Fruit fly (Drosophila melanogaster): Measurements from ENCODE around the gene Cad87A.
A peak's percentile ranks its signal among the peaks of the same experiment; 100 is the strongest.

The Cad87A gene

dm6 chr3R:11920605-11921004, 28.3 kb downstream of the Cad87A start (continued):
- no peak for TF ChIP-seq CG11456 (GFP tag; IDR thresholded peaks at IDR 0.05)
- TF ChIP-seq gcm (GFP tag; optimal IDR thresholded peaks at IDR 0.05): no peak
- no peak for TF ChIP-seq CG12236 (GFP tag; optimal IDR thresholded peaks at IDR 0.05)
- TF ChIP-seq kni (GFP tag; optimal IDR thresholded peaks at IDR 0.05): no peak
- TF ChIP-seq peb (GFP tag; IDR thresholded peaks at IDR 0.05): 0 out of 2 replicates have a peak, but pooled peaks have one; percentile 19
- TF ChIP-seq tap (tag; optimal IDR thresholded peaks at IDR 0.05): peak; percentile 24
- TF ChIP-seq Hey (tag; optimal IDR thresholded peaks at IDR 0.05): no peak
- TF ChIP-seq C15 (GFP tag; IDR thresholded peaks at IDR 0.05): no peak
- TF ChIP-seq CG2889 (GFP tag; IDR thresholded peaks at IDR 0.05): no peak
- no peak for TF ChIP-seq H2.0 (GFP tag; IDR thresholded peaks at IDR 0.05)
- TF ChIP-seq prd (optimal IDR thresholded peaks at IDR 0.05): no peak
- TF ChIP-seq prd (GFP tag; IDR thresholded peaks at IDR 0.05): peak; percentile 47; the same call in 1 of the 3 replicates
- TF ChIP-seq HLH54F (GFP tag; optimal IDR thresholded peaks at IDR 0.05): no peak
- TF ChIP-seq Nf-YB (GFP tag; optimal IDR thresholded peaks at IDR 0.05): no peak
- no peak for TF ChIP-seq Lim3 (GFP tag; IDR thresholded peaks at IDR 0.05)
- no peak for TF ChIP-seq Hr78 (GFP tag; optimal IDR thresholded peaks at IDR 0.05)
- no peak for TF ChIP-seq CG17912 (GFP tag; optimal IDR thresholded peaks at IDR 0.05)
- TF ChIP-seq Fer3 (tag; optimal IDR thresholded peaks at IDR 0.05): peak; percentile 20
- TF ChIP-seq MESR4 (GFP tag; optimal IDR thresholded peaks at IDR 0.05): no peak
- TF ChIP-seq rib (GFP tag; IDR thresholded peaks at IDR 0.05): no peak
- TF ChIP-seq Max (GFP tag; optimal IDR thresholded peaks at IDR 0.05): no peak
- TF ChIP-seq HHEX (GFP tag; optimal IDR thresholded peaks at IDR 0.05): no peak
- peak in 1 of 2 experiments; percentile 30 for TF ChIP-seq Hr51 (GFP tag; optimal IDR thresholded peaks at IDR 0.05)
- no peak for TF ChIP-seq Bteb2 (GFP tag; optimal IDR thresholded peaks at IDR 0.05)
- TF ChIP-seq CG17361 (GFP tag; IDR thresholded peaks at IDR 0.05): no peak
- peak in 1 of 2 experiments; percentile 68 for TF ChIP-seq bsh (GFP tag; optimal IDR thresholded peaks at IDR 0.05)
- no peak for TF ChIP-seq CG30020 (tag; optimal IDR thresholded peaks at IDR 0.05)
- TF ChIP-seq CG10462 (GFP tag; optimal IDR thresholded peaks at IDR 0.05): no peak
- TF ChIP-seq zen2 (GFP tag; IDR thresholded peaks at IDR 0.05; ENCODE audit: partially characterized antibody): no peak
- TF ChIP-seq CG34376 (GFP tag; optimal IDR thresholded peaks at IDR 0.05): no peak
- TF ChIP-seq tgo (GFP tag; IDR thresholded peaks at IDR 0.05): peak; percentile 46; the same call in 2 of the 3 replicates
- TF ChIP-seq CkIIα-i1 (GFP tag; IDR thresholded peaks at IDR 0.05): no peak
- peak; percentile 23; the same call in 1 of the 2 replicates for TF ChIP-seq CG17328 (GFP tag; IDR thresholded peaks at IDR 0.05)
- TF ChIP-seq Gsc (GFP tag; IDR thresholded peaks at IDR 0.05): no peak
- TF ChIP-seq CG18619 (GFP tag; optimal IDR thresholded peaks at IDR 0.05): no peak
- no peak for TF ChIP-seq cg (GFP tag; optimal IDR thresholded peaks at IDR 0.05)
- peak; percentile 0 for TF ChIP-seq lilli (GFP tag; optimal IDR thresholded peaks at IDR 0.05)
- TF ChIP-seq amos (GFP tag; IDR thresholded peaks at IDR 0.05; ENCODE audit: partially characterized antibody): no peak
- TF ChIP-seq mld (GFP tag; IDR thresholded peaks at IDR 0.05; ENCODE audit: partially characterized antibody): no peak
- no peak for TF ChIP-seq CG10321 (GFP tag; IDR thresholded peaks at IDR 0.05)
- TF ChIP-seq CG8765 (GFP tag; IDR thresholded peaks at IDR 0.05): no peak
- no peak for TF ChIP-seq bab2 (GFP tag; optimal IDR thresholded peaks at IDR 0.05)
- peak in 1 of 2 experiments; percentile 7 for TF ChIP-seq chif (GFP tag; optimal IDR thresholded peaks at IDR 0.05)
- no peak for TF ChIP-seq grau (tag; optimal IDR thresholded peaks at IDR 0.05)
- peak; percentile 43; the same call in 1 of the 2 replicates for TF ChIP-seq slbo (GFP tag; IDR thresholded peaks at IDR 0.05)
- no peak for TF ChIP-seq Deaf1 (tag; optimal IDR thresholded peaks at IDR 0.05)
- no peak for TF ChIP-seq ERR (GFP tag; optimal IDR thresholded peaks at IDR 0.05)
- no peak for TF ChIP-seq Dip3 (GFP tag; optimal IDR thresholded peaks at IDR 0.05)
- 0 out of 3 replicates have a peak, but pooled peaks have one; percentile 13 for TF ChIP-seq Aef1 (GFP tag; IDR thresholded peaks at IDR 0.05)
- no peak for TF ChIP-seq cato (GFP tag; optimal IDR thresholded peaks at IDR 0.05; ENCODE audit: borderline replicate concordance)
- TF ChIP-seq H15 (GFP tag; IDR thresholded peaks at IDR 0.05): no peak

Data from whole organism, embryonic.